Fruit fly (Drosophila melanogaster): ENCODE measurements around the gene meng.
A peak's percentile ranks its signal among the peaks of the same experiment; 100 is the strongest.

The meng gene

DNA sequence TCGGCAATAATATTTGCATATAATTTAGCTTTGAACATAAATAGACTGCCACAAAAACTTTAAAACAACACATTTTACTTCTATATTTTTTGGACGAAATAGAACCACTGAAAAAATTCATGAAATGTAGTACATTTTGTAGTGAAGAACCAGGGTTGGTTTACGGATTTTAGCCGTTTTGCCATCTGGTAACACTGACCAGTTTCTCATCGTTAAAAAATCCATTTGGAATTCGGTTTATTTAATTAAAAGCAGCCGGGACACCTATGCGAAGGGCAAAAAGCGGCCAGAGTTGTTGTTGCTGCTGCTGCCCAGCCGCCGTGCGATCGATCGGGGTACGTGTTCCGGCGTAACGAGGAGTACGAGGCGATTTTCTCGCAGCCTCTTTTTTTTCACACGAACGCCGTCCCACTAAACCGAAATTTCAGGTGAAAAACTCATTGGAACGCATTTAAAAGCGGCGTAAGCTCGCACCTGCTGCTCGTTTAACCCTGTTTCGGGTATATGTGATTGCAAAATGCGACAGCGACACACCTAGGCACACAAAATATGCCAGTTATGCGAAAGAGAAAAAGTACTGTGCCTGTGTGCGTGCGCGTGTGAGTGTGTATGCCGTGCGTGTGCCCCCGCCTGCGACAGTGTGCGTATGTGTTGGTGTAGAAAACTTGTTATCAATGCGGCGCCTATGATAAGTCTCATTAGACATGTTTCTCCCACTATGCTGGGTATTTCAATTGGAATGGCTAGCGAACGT lies 18.4 kb upstream of the meng start, which contains the start of gene Liprin-alpha (continued):
- TF ChIP-seq CG15011 (GFP tag; optimal IDR thresholded peaks at IDR 0.05): no peak
- TF ChIP-seq hkb (optimal IDR thresholded peaks at IDR 0.05): no peak
- TF ChIP-seq hkb (GFP tag; IDR thresholded peaks at IDR 0.05): no peak
- peak; percentile 96 for TF ChIP-seq CG6175 (GFP tag; IDR thresholded peaks at IDR 0.05)
- TF ChIP-seq Pdp1 (GFP tag; optimal IDR thresholded peaks at IDR 0.05): peak in 1 of 2 experiments; percentile 37
- TF ChIP-seq cg (GFP tag; optimal IDR thresholded peaks at IDR 0.05): peak; percentile 99
- no peak for TF ChIP-seq Eip74EF (GFP tag; optimal IDR thresholded peaks at IDR 0.05)
- TF ChIP-seq CG7963 (GFP tag; IDR thresholded peaks at IDR 0.05; ENCODE audit: partially characterized antibody): 0 out of 3 replicates have a peak, but pooled peaks have one; percentile 4
- TF ChIP-seq CG1529 (GFP tag; optimal IDR thresholded peaks at IDR 0.05): peak; percentile 87
- no peak for TF ChIP-seq CG13624 (GFP tag; optimal IDR thresholded peaks at IDR 0.05)
- peak; percentile 14 to 92 for TF ChIP-seq insv (GFP tag; optimal IDR thresholded peaks at IDR 0.05)
- no peak for TF ChIP-seq nmo (GFP tag; optimal IDR thresholded peaks at IDR 0.05)
- TF ChIP-seq slou (GFP tag; optimal IDR thresholded peaks at IDR 0.05): no peak
- no peak for TF ChIP-seq CG10959 (GFP tag; IDR thresholded peaks at IDR 0.05)
- no peak for TF ChIP-seq mam (GFP tag; optimal IDR thresholded peaks at IDR 0.05)
- peak; percentile 20 for TF ChIP-seq CG10979 (tag; optimal IDR thresholded peaks at IDR 0.05)
- no peak for TF ChIP-seq CG14860 (GFP tag; IDR thresholded peaks at IDR 0.05; ENCODE audit: partially characterized antibody)
- no peak for TF ChIP-seq sima (GFP tag; optimal IDR thresholded peaks at IDR 0.05)
- TF ChIP-seq Awh (GFP tag; IDR thresholded peaks at IDR 0.05): 0 out of 2 replicates have a peak, but pooled peaks have one; percentile 37
- no peak for TF ChIP-seq CG9215 (GFP tag; IDR thresholded peaks at IDR 0.05)

DNA sequence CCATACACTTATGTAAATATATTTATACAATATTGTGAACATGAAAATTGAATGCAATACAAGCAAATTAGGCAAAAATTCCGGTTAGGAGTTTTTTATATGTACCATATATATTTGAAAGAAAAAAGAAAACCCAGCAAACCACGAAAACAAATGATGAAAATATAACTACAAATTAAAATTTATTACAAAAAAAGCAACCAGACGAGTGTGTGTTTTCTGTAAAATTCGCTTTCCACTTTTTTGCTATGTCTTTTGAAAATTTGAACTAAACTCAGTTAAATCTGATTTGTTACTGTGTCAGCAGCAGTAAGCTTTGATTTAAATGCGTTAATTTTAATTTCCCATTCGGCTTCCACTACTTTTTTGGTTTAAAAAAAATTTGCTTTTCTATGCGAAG lies 9.7 kb upstream of the meng start, which contains the start of gene TTLL3B:
Gene TTLL3B (plus strand): TSS at position 301 of the 400 bp plus-strand sequence.
- no peak for TF ChIP-seq CG15696 (tag; optimal IDR thresholded peaks at IDR 0.05)
- TF ChIP-seq Meics (GFP tag; optimal IDR thresholded peaks at IDR 0.05): no peak
- no peak for TF ChIP-seq chn (GFP tag; optimal IDR thresholded peaks at IDR 0.05)
- no peak for TF ChIP-seq CG4820 (GFP tag; optimal IDR thresholded peaks at IDR 0.05)
- TF ChIP-seq org-1 (GFP tag; optimal IDR thresholded peaks at IDR 0.05): no peak
- no peak for TF ChIP-seq CG10462 (GFP tag; optimal IDR thresholded peaks at IDR 0.05)
- TF ChIP-seq CG1602 (GFP tag; optimal IDR thresholded peaks at IDR 0.05): no peak
- TF ChIP-seq schlank (tag; optimal IDR thresholded peaks at IDR 0.05): no peak
- TF ChIP-seq en (GFP tag; optimal IDR thresholded peaks at IDR 0.05): no peak
- no peak for TF ChIP-seq nom (GFP tag; optimal IDR thresholded peaks at IDR 0.05)
- no peak for TF ChIP-seq CG8924 (tag; optimal IDR thresholded peaks at IDR 0.05)
- TF ChIP-seq sc (optimal IDR thresholded peaks at IDR 0.05): no peak
- TF ChIP-seq sc (GFP tag; optimal IDR thresholded peaks at IDR 0.05): no peak
- no peak for TF ChIP-seq CG31441 (GFP tag; IDR thresholded peaks at IDR 0.05)
- TF ChIP-seq gsb (GFP tag; IDR thresholded peaks at IDR 0.05): no peak
- TF ChIP-seq CG8359 (GFP tag; optimal IDR thresholded peaks at IDR 0.05; ENCODE audit: borderline replicate concordance): no peak
- no peak for TF ChIP-seq dati (GFP tag; IDR thresholded peaks at IDR 0.05)
- no peak for TF ChIP-seq CG9215 (GFP tag; IDR thresholded peaks at IDR 0.05)
- TF ChIP-seq Dek (tag; optimal IDR thresholded peaks at IDR 0.05): no peak
- TF ChIP-seq eyg (GFP tag; optimal IDR thresholded peaks at IDR 0.05): no peak
